Worm (Caenorhabditis elegans) whole organism, early embryonic: ENCODE measurements around the gene F38A5.22.

Source experiments
- F13C5.2 ChIP-seq: sonication (generic microtip); optimal IDR thresholded peaks from 2 replicates; lab custom pipeline; 2017; ENCODE audit warnings: mild to moderate bottlenecking, missing genetic modification characterization, inconsistent platforms, missing compliant biosample characterization
- aly-1 ChIP-seq: sonication (generic microtip); optimal IDR thresholded peaks from 2 replicates; lab custom pipeline; 2016; ENCODE audit warnings: missing genetic modification characterization, missing compliant biosample characterization
- ama-1 ChIP-seq: fragments of 150-350 bp; optimal IDR thresholded peaks from 2 replicates; lab custom pipeline; 2014
- ceh-36 ChIP-seq: sonication (generic microtip); optimal IDR thresholded peaks from 2 replicates; lab custom pipeline; 2016; ENCODE audit warnings: missing genetic modification characterization, inconsistent platforms, missing compliant biosample characterization
- flt-1 ChIP-seq: fragments of 200-800 bp; sonication (Bioruptor generic); IDR thresholded peaks from 2 replicates; pipeline ENCODE4 v1.3.6; 2022; ENCODE audit warnings: missing genetic modification characterization, missing compliant biosample characterization
- hmg-4 ChIP-seq: fragments of 200-800 bp; sonication (Bioruptor generic); optimal IDR thresholded peaks from 2 replicates; lab custom pipeline; 2018; ENCODE audit warnings: mild to moderate bottlenecking, missing genetic modification characterization, missing compliant biosample characterization
- hnd-1 ChIP-seq: sonication (generic microtip); optimal IDR thresholded peaks from 2 replicates; lab custom pipeline; 2016; ENCODE audit warnings: missing genetic modification characterization, missing compliant biosample characterization
- pes-1 ChIP-seq: fragments of 200-800 bp; sonication (Bioruptor generic); IDR thresholded peaks from 2 replicates; pipeline ENCODE4 v1.3.6; 2022; ENCODE audit warnings: missing genetic modification reagents, missing genetic modification characterization, missing compliant biosample characterization
- sea-1 ChIP-seq: fragments of 200-800 bp; sonication (Bioruptor generic); conservative IDR thresholded peaks from 2 replicates; pipeline ENCODE4 v1.3.6; 2022; ENCODE audit warnings: missing genetic modification characterization, missing compliant biosample characterization
- tbx-11 ChIP-seq: fragments of 200-800 bp; sonication (Bioruptor generic); IDR thresholded peaks from 2 replicates; pipeline ENCODE4 v1.3.6; 2022; ENCODE audit warnings: missing genetic modification characterization, missing compliant biosample characterization
- tbx-37 ChIP-seq: fragments of 200-800 bp; sonication (Bioruptor generic); conservative IDR thresholded peaks from 2 replicates; pipeline ENCODE4 v1.3.6; 2022; ENCODE audit warnings: missing genetic modification reagents, missing genetic modification characterization, missing compliant biosample characterization

- no peak for TF ChIP-seq flt-1
- TF ChIP-seq sea-1, result no peak
- TF ChIP-seq F13C5.2 (tag; lab: Kevin White, UChicago), result no peak
- no peak for TF ChIP-seq pes-1 (GFP tag; lab: Robert Waterston, UW)
- no peak for TF ChIP-seq hnd-1 (tag; lab: Kevin White, UChicago)
- TF ChIP-seq ama-1 (lab: Kevin White, UChicago), result no peak
- TF ChIP-seq aly-1 (tag; lab: Kevin White, UChicago), result no peak
- TF ChIP-seq ceh-36 (tag; lab: Kevin White, UChicago), result no peak
- no peak for TF ChIP-seq tbx-11 (GFP tag; lab: Robert Waterston, UW)
- no peak for TF ChIP-seq tbx-37 (GFP tag; lab: Robert Waterston, UW)
- no peak for TF ChIP-seq hmg-4 (GFP tag; lab: Kevin White, UChicago)
Observed at ce11 chrIV:6634789-6635188, 39.0 kb upstream of the F38A5.22 start, which contains the start of gene metl-13.
